ENCODE assay signal across 5 worm cellular contexts in the genomic region with DNA sequence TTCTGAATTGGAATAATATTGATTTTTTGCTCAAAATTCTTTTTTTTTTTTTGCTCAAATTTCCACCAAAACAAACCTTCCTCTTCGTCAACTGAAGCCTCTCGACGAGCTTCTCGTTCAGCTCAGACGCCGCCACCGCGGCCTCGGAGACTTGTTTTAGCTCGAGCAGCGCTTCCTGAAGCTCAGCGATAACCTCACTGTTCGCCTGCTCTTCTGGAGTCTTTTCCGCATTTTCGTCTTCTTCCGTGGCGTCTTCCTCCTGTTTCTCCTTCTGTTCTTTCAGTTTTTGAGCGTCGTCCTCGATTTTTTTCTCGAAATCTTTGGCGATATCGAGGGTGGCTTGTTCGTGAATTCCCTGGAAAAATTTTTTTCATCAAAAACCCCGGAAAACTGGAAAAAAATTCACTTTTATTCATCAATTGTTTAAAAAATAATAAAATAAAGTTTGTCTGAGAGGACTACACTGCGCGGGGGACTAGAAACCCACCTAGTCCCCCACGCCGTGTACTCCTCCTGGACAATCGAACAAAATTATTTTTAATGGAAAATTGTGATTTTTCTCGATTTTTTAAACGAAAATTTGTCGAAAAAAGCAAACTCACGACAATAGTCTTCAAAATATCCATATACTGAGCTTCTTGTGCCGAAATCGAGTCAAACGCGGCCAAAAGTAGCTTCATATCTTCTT.
TF ChIP-seq lines count a peak whose summit lies in the region.

No protein-coding gene starts in this region.

TF ChIP-seq in whole organism, L1 larva, 84 proteins besides CTCF, POLR2A, EP300 and RAD21 (continues in another document):
- TF ChIP-seq lin-35 (GFP tag; optimal IDR thresholded peaks at IDR 0.05; lab: Kevin White, UChicago) (peak; percentile 71 to 77), aha-1 (tag; optimal IDR thresholded peaks at IDR 0.05; lab: Kevin White, UChicago) (no peak), tlp-1 (tag; optimal IDR thresholded peaks at IDR 0.05; lab: Kevin White, UChicago) (no peak), egl-13 (tag; optimal IDR thresholded peaks at IDR 0.05; lab: Kevin White, UChicago) (peak; percentile 100), aly-2 (tag; optimal IDR thresholded peaks at IDR 0.05; lab: Kevin White, UChicago) (peak; percentile 79), ceh-88 (GFP tag; IDR thresholded peaks at IDR 0.05; lab: Robert Waterston, UW) (peak; percentile 90), sox-4 (tag; optimal IDR thresholded peaks at IDR 0.05; lab: Kevin White, UChicago) (peak; percentile 99), pax-3 (tag; optimal IDR thresholded peaks at IDR 0.05; lab: Kevin White, UChicago) (peak; percentile 99), xbp-1 (tag; optimal IDR thresholded peaks at IDR 0.05; lab: Kevin White, UChicago) (peak; percentile 97), unc-62 (GFP tag; optimal IDR thresholded peaks at IDR 0.05; lab: Kevin White, UChicago) (no peak), nhr-12 (tag; optimal IDR thresholded peaks at IDR 0.05; lab: Kevin White, UChicago) (peak; percentile 23), C16A3.4 (tag; optimal IDR thresholded peaks at IDR 0.05; lab: Kevin White, UChicago) (peak; percentile 66), ama-1 (optimal IDR thresholded peaks at IDR 0.05; lab: Kevin White, UChicago) (peak; percentile 76), mep-1 (tag; optimal IDR thresholded peaks at IDR 0.05; lab: Kevin White, UChicago) (peak; percentile 88), nhr-71 (tag; optimal IDR thresholded peaks at IDR 0.05; lab: Kevin White, UChicago) (peak; percentile 98), nhr-20 (tag; optimal IDR thresholded peaks at IDR 0.05; lab: Kevin White, UChicago) (peak; percentile 96), lin-15B (tag; optimal IDR thresholded peaks at IDR 0.05; lab: Kevin White, UChicago) (peak; percentile 82)

TF ChIP-seq in whole organism, L3 larva, 47 proteins besides CTCF, POLR2A, EP300 and RAD21 (continues in another document):
- no peak for TF ChIP-seq nhr-12 (tag; optimal IDR thresholded peaks at IDR 0.05; lab: Kevin White, UChicago)
- no peak for TF ChIP-seq fkh-2 (tag; optimal IDR thresholded peaks at IDR 0.05; lab: Kevin White, UChicago)
- TF ChIP-seq ceh-82 (tag; optimal IDR thresholded peaks at IDR 0.05; lab: Kevin White, UChicago): peak; percentile 17
- TF ChIP-seq pha-4 (tag; optimal IDR thresholded peaks at IDR 0.05; lab: Kevin White, UChicago): peak; percentile 72
- no peak for TF ChIP-seq nhr-77 (tag; optimal IDR thresholded peaks at IDR 0.05; lab: Kevin White, UChicago)
- TF ChIP-seq hmg-11 (tag; optimal IDR thresholded peaks at IDR 0.05; lab: Kevin White, UChicago): peak; percentile 65
- peak; percentile 6 for TF ChIP-seq ama-1 (optimal IDR thresholded peaks at IDR 0.05; lab: Kevin White, UChicago)
- TF ChIP-seq ceh-28 (tag; optimal IDR thresholded peaks at IDR 0.05; lab: Kevin White, UChicago): no peak
- TF ChIP-seq R02D3.7 (tag; optimal IDR thresholded peaks at IDR 0.05; lab: Kevin White, UChicago): peak; percentile 40
- TF ChIP-seq mml-1 (tag; optimal IDR thresholded peaks at IDR 0.05; lab: Kevin White, UChicago): no peak
- TF ChIP-seq unc-62 (GFP tag; optimal IDR thresholded peaks at IDR 0.05; lab: Kevin White, UChicago): no peak
- TF ChIP-seq nhr-43 (tag; optimal IDR thresholded peaks at IDR 0.05; lab: Kevin White, UChicago; ENCODE audit: poor library complexity, severe bottlenecking): peak; percentile 96
- TF ChIP-seq nhr-28 (tag; optimal IDR thresholded peaks at IDR 0.05; lab: Kevin White, UChicago): no peak
- no peak for TF ChIP-seq egl-27 (tag; optimal IDR thresholded peaks at IDR 0.05; lab: Kevin White, UChicago)
- TF ChIP-seq snpc-4 (tag; optimal IDR thresholded peaks at IDR 0.05; lab: Kevin White, UChicago): peak; percentile 77
- TF ChIP-seq egl-5 (tag; optimal IDR thresholded peaks at IDR 0.05; lab: Kevin White, UChicago): no peak
- peak; percentile 84 for TF ChIP-seq fkh-10 (GFP tag; optimal IDR thresholded peaks at IDR 0.05; lab: Kevin White, UChicago)

TF ChIP-seq in whole organism, early embryonic, 17 proteins besides CTCF, POLR2A, EP300 and RAD21:
- TF ChIP-seq flt-1 (GFP tag; IDR thresholded peaks at IDR 0.05; lab: Robert Waterston, UW): peak; percentile 53; the same call in 1 of the 2 replicates
- no peak for TF ChIP-seq ama-1 (optimal IDR thresholded peaks at IDR 0.05; lab: Kevin White, UChicago)
- TF ChIP-seq ets-7 (tag; optimal IDR thresholded peaks at IDR 0.05; lab: Kevin White, UChicago): peak; percentile 44
- TF ChIP-seq tra-4 (tag; optimal IDR thresholded peaks at IDR 0.05; lab: Kevin White, UChicago): peak; percentile 2
- TF ChIP-seq tbx-37 (GFP tag; conservative IDR thresholded peaks at IDR 0.05; lab: Robert Waterston, UW): peak; percentile 87
- TF ChIP-seq B0310.2 (tag; optimal IDR thresholded peaks at IDR 0.05; lab: Kevin White, UChicago): peak; percentile 35
- no peak for TF ChIP-seq ceh-13 (GFP tag; optimal IDR thresholded peaks at IDR 0.05; lab: Kevin White, UChicago)
- TF ChIP-seq F13C5.2 (tag; optimal IDR thresholded peaks at IDR 0.05; lab: Kevin White, UChicago): no peak
- TF ChIP-seq ceh-36 (tag; optimal IDR thresholded peaks at IDR 0.05; lab: Kevin White, UChicago): no peak
- no peak for TF ChIP-seq aly-1 (tag; optimal IDR thresholded peaks at IDR 0.05; lab: Kevin White, UChicago)
- peak; percentile 12 for TF ChIP-seq hmbx-1 (tag; optimal IDR thresholded peaks at IDR 0.05; lab: Kevin White, UChicago)
- TF ChIP-seq scrt-1 (GFP tag; IDR thresholded peaks at IDR 0.05; lab: Robert Waterston, UW): no peak
- TF ChIP-seq hmg-4 (GFP tag; optimal IDR thresholded peaks at IDR 0.05; lab: Kevin White, UChicago): no peak
- 0 out of 2 replicates have a peak, but pooled peaks have one; percentile 28 for TF ChIP-seq tbx-11 (GFP tag; IDR thresholded peaks at IDR 0.05; lab: Robert Waterston, UW)
- peak; percentile 80 for TF ChIP-seq pes-1 (GFP tag; IDR thresholded peaks at IDR 0.05; lab: Robert Waterston, UW)
- TF ChIP-seq hnd-1 (tag; optimal IDR thresholded peaks at IDR 0.05; lab: Kevin White, UChicago): no peak
- TF ChIP-seq sea-1 (GFP tag; conservative IDR thresholded peaks at IDR 0.05; lab: Robert Waterston, UW): peak; percentile 64; the same call in 1 of the 2 replicates

TF ChIP-seq in whole organism, midembryonic, 9 proteins besides CTCF, POLR2A, EP300 and RAD21:
- TF ChIP-seq tab-1 (GFP tag; IDR thresholded peaks at IDR 0.05; lab: Robert Waterston, UW) (no peak), klf-2 (GFP tag; conservative IDR thresholded peaks at IDR 0.05; lab: Robert Waterston, UW) (peak; percentile 54; the same call in 1 of the 2 replicates), ztf-23 (GFP tag; IDR thresholded peaks at IDR 0.05; lab: Robert Waterston, UW) (0 out of 2 replicates have a peak, but pooled peaks have one; percentile 32), T22C8.4 (GFP tag; IDR thresholded peaks at IDR 0.05; lab: Robert Waterston, UW) (peak; percentile 62), med-1 (GFP tag; optimal IDR thresholded peaks at IDR 0.05; lab: Kevin White, UChicago; ENCODE audit: insufficient read depth) (no peak), ref-1 (GFP tag; conservative IDR thresholded peaks at IDR 0.05; lab: Robert Waterston, UW) (no peak), flt-1 (GFP tag; IDR thresholded peaks at IDR 0.05; lab: Robert Waterston, UW) (peak; percentile 76), ztf-29 (GFP tag; IDR thresholded peaks at IDR 0.05; lab: Robert Waterston, UW) (peak; percentile 22; the same call in 1 of the 2 replicates), cog-1 (tag; optimal IDR thresholded peaks at IDR 0.05; lab: Kevin White, UChicago) (peak; percentile 10)

TF ChIP-seq in whole organism, young adult, 124 proteins besides CTCF, POLR2A, EP300 and RAD21 (continues in another document):
- TF ChIP-seq nhr-179 (tag; optimal IDR thresholded peaks at IDR 0.05; lab: Kevin White, UChicago) (no peak), mcd-1 (GFP tag; IDR thresholded peaks at IDR 0.05; lab: Robert Waterston, UW) (peak; percentile 79), nfya-1 (tag; optimal IDR thresholded peaks at IDR 0.05; lab: Kevin White, UChicago; ENCODE audit: borderline replicate concordance, insufficient read depth) (no peak), F22D6.2 (tag; optimal IDR thresholded peaks at IDR 0.05; lab: Kevin White, UChicago) (peak; percentile 49), ztf-28 (GFP tag; IDR thresholded peaks at IDR 0.05; lab: Robert Waterston, UW) (no peak), chd-7 (tag; optimal IDR thresholded peaks at IDR 0.05; lab: Kevin White, UChicago) (peak; percentile 46), sdz-38 (tag; optimal IDR thresholded peaks at IDR 0.05; lab: Kevin White, UChicago) (no peak), nhr-80 (tag; optimal IDR thresholded peaks at IDR 0.05; lab: Kevin White, UChicago) (no peak), Y95B8A.8 (GFP tag; IDR thresholded peaks at IDR 0.05; lab: Robert Waterston, UW) (no peak), C17E4.6 (GFP tag; IDR thresholded peaks at IDR 0.05; lab: Robert Waterston, UW) (no peak), K12H6.12 (tag; optimal IDR thresholded peaks at IDR 0.05; lab: Kevin White, UChicago) (peak; percentile 82), B0019.2 (GFP tag; conservative IDR thresholded peaks at IDR 0.05; lab: Robert Waterston, UW) (0 out of 2 replicates have a peak, but pooled peaks have one; percentile 43), xnd-1 (tag; optimal IDR thresholded peaks at IDR 0.05; lab: Kevin White, UChicago) (peak; percentile 37), hlh-12 (tag; optimal IDR thresholded peaks at IDR 0.05; lab: Kevin White, UChicago) (no peak), B0261.1 (tag; optimal IDR thresholded peaks at IDR 0.05; lab: Kevin White, UChicago) (peak; percentile 20), ztf-25 (GFP tag; IDR thresholded peaks at IDR 0.05; lab: Robert Waterston, UW) (no peak; the same call in 1 of the 2 replicates), sea-2 (GFP tag; IDR thresholded peaks at IDR 0.05; lab: Robert Waterston, UW) (no peak), gei-17 (GFP tag; optimal IDR thresholded peaks at IDR 0.05; lab: Kevin White, UChicago) (peak; percentile 6), B0336.3 (GFP tag; IDR thresholded peaks at IDR 0.05; lab: Robert Waterston, UW) (peak; percentile 80), nhr-27 (tag; optimal IDR thresholded peaks at IDR 0.05; lab: Kevin White, UChicago) (peak; percentile 74), snpc-1.3 (tag; optimal IDR thresholded peaks at IDR 0.05; lab: Kevin White, UChicago; ENCODE audit: insufficient read depth) (no peak), T26A5.8 (tag; optimal IDR thresholded peaks at IDR 0.05; lab: Kevin White, UChicago) (no peak), F33H1.4 (GFP tag; IDR thresholded peaks at IDR 0.05; lab: Robert Waterston, UW) (peak; percentile 66), F39B2.1 (GFP tag; IDR thresholded peaks at IDR 0.05; lab: Robert Waterston, UW) (no peak), hsf-1 (GFP tag; IDR thresholded peaks at IDR 0.05; lab: Robert Waterston, UW) (peak; percentile 57; the same call in 1 of the 2 replicates), snpc-1.1 (tag; optimal IDR thresholded peaks at IDR 0.05; lab: Kevin White, UChicago; ENCODE audit: insufficient read depth) (no peak), ceh-100 (GFP tag; IDR thresholded peaks at IDR 0.05; lab: Robert Waterston, UW) (peak; percentile 57; the same call in 1 of the 2 replicates), hlh-26 (GFP tag; conservative IDR thresholded peaks at IDR 0.05; lab: Robert Waterston, UW) (no peak), F57A8.1 (GFP tag; optimal IDR thresholded peaks at IDR 0.05; lab: Kevin White, UChicago) (no peak)
